Worm (Caenorhabditis elegans) whole organism, late embryonic: ENCODE results near the gene pho-6.

ENCODE experiments used
- C08G9.2 ChIP-seq: sonication (generic microtip); optimal IDR thresholded peaks from 2 replicates; lab custom pipeline; 2016; ENCODE audit warnings: mild to moderate bottlenecking, missing genetic modification characterization, moderate library complexity, missing compliant biosample characterization
- F13H6.1 ChIP-seq: sonication (generic microtip); optimal IDR thresholded peaks from 2 replicates; lab custom pipeline; 2016; ENCODE audit warnings: missing genetic modification characterization, missing compliant biosample characterization
- T23F11.4 ChIP-seq: fragments of 200-800 bp; sonication (Bioruptor generic); optimal IDR thresholded peaks from 2 replicates; lab custom pipeline; 2018; ENCODE audit warnings: mild to moderate bottlenecking, missing genetic modification characterization, missing compliant biosample characterization
- che-1 ChIP-seq: sonication (generic microtip); optimal IDR thresholded peaks from 2 replicates; lab custom pipeline; 2016; ENCODE audit warnings: mild to moderate bottlenecking, missing genetic modification characterization, missing compliant biosample characterization
- fkh-6 ChIP-seq: sonication (generic microtip); optimal IDR thresholded peaks from 2 replicates; lab custom pipeline; 2016; ENCODE audit warnings: missing genetic modification characterization, missing compliant biosample characterization
- hlh-15 ChIP-seq: sonication (generic microtip); optimal IDR thresholded peaks from 2 replicates; lab custom pipeline; 2016; ENCODE audit warnings: missing genetic modification characterization, missing compliant biosample characterization
- hlh-8 ChIP-seq: sonication (generic microtip); optimal IDR thresholded peaks from 2 replicates; lab custom pipeline; 2016; ENCODE audit warnings: missing genotype, missing genetic modification characterization, missing compliant biosample characterization
- lin-11 ChIP-seq: fragments of 200-800 bp; sonication (Bioruptor generic); optimal IDR thresholded peaks from 2 replicates; lab custom pipeline; 2018; ENCODE audit warnings: mild to moderate bottlenecking, missing genetic modification characterization, missing compliant biosample characterization
- madf-2 ChIP-seq: sonication (generic microtip); optimal IDR thresholded peaks from 2 replicates; lab custom pipeline; 2017; ENCODE audit warnings: missing genetic modification characterization, missing compliant biosample characterization
- pat-9 ChIP-seq: fragments of 200-800 bp; sonication (Bioruptor generic); optimal IDR thresholded peaks from 2 replicates; lab custom pipeline; 2018; ENCODE audit warnings: mild to moderate bottlenecking, missing genetic modification characterization, moderate library complexity, missing compliant biosample characterization
- pha-4 ChIP-seq: fragments of 150-350 bp; optimal IDR thresholded peaks from 2 replicates; lab custom pipeline; 2018; ENCODE audit warnings: missing biosample characterization, missing genetic modification reagents, missing genetic modification characterization
- pqm-1 ChIP-seq: sonication (generic microtip); optimal IDR thresholded peaks from 2 replicates; lab custom pipeline; 2016; ENCODE audit warnings: missing genetic modification characterization, missing compliant biosample characterization

DNA sequence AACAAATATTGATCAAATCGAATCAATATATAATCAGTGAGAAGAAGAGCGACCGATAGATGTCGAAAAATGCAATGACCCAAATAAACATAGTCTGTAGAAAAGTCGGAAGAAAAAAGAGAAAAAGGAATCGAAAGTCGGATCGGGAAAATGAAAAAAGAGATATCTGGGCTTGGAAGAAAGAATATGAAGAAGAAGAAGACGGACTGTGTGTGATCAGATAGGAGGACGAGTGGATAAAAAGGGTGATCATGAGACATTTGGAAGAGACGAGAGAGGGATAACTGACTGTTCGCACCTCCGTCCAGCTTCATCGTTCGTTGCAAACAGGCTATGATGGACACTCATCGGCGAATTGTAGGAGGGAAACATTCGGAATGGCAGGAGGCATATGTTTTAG, 15.3 kb upstream of the pho-6 start:
- TF ChIP-seq pat-9 (tag; lab: Kevin White, UChicago), result no peak
- no peak for TF ChIP-seq madf-2 (tag; lab: Kevin White, UChicago)
- TF ChIP-seq lin-11 (tag; lab: Kevin White, UChicago), result no peak
- TF ChIP-seq C08G9.2 (tag; lab: Kevin White, UChicago), result no peak
- no peak for TF ChIP-seq hlh-15
- TF ChIP-seq fkh-6, result no peak
- TF ChIP-seq hlh-8 (tag; lab: Kevin White, UChicago), result no peak
- no peak for TF ChIP-seq che-1 (tag; lab: Kevin White, UChicago)
- no peak for TF ChIP-seq T23F11.4 (GFP tag; lab: Kevin White, UChicago)
- TF ChIP-seq pqm-1, result no peak
- TF ChIP-seq pha-4 (tag; lab: Kevin White, UChicago), result no peak
- TF ChIP-seq F13H6.1 (tag; lab: Kevin White, UChicago), result no peak
